Worm (Caenorhabditis elegans): ENCODE data around the gene T12D8.9.
A peak's percentile ranks its signal among the peaks of the same experiment; 100 is the strongest.

The T12D8.9 gene

DNA sequence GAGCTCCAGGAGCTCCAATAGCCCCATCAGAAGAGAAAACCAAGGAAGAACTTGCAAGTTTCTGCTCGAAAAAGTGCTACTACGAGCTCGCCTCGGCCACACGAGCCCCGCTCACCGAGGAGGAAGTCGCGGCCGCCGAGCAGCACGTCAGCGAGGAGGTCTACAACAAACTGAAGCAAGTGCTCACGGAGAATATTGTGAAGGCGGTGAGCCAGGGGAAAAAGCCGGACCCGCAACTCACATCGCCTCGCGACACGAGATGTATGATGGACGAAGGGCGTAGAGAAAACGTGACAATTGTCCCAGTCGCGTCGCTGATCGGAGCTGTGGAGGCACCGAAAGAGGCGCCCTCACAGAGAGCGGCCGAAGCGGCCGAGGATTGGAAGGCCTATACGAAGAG is 35.8 kb downstream of the T12D8.9 start:
- TF ChIP-seq T23F11.4 (GFP tag; optimal IDR thresholded peaks at IDR 0.05) (no peak), hlh-6 (tag; optimal IDR thresholded peaks at IDR 0.05) (no peak), mec-3 (tag; optimal IDR thresholded peaks at IDR 0.05; ENCODE audit: borderline replicate concordance) (no peak), ceh-30 (tag; optimal IDR thresholded peaks at IDR 0.05) (no peak), Y22D7AL.16 (tag; optimal IDR thresholded peaks at IDR 0.05) (no peak), ceh-6 (GFP tag; optimal IDR thresholded peaks at IDR 0.05) (no peak), ceh-2 (tag; optimal IDR thresholded peaks at IDR 0.05) (no peak), ceh-24 (tag; optimal IDR thresholded peaks at IDR 0.05) (no peak), dmd-4 (tag; optimal IDR thresholded peaks at IDR 0.05; ENCODE audit: borderline replicate concordance) (no peak), syd-9 (tag; optimal IDR thresholded peaks at IDR 0.05) (no peak), gmeb-2 (tag; optimal IDR thresholded peaks at IDR 0.05) (no peak), ceh-19 (GFP tag; optimal IDR thresholded peaks at IDR 0.05) (no peak), ceh-22 (tag; optimal IDR thresholded peaks at IDR 0.05) (no peak), lin-11 (tag; optimal IDR thresholded peaks at IDR 0.05) (no peak), sox-4 (tag; optimal IDR thresholded peaks at IDR 0.05) (no peak)

DNA sequence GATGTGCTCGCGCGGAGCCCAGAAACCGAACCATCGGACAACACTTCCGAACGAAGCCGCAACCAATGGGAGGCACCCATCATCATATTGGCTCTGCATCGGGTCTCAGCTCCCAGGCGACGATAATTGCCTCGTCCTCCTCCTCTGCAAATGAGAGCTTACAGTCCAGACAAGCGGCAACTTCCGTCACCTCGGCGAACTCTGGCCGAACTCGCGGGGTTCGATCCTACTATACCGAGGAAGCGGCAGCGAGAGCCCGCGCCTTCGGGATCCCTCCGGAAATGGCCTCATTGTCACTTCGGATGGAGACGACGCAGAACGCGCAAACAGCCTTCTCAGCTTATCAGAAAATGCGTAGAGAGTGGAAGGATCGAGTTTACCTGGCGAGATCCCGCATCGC is 38.0 kb downstream of the T12D8.9 start:
- no peak for TF ChIP-seq K09A11.1 (tag; optimal IDR thresholded peaks at IDR 0.05; ENCODE audit: insufficient read depth)
- TF ChIP-seq F13H6.1 (tag; optimal IDR thresholded peaks at IDR 0.05): no peak
- TF ChIP-seq ref-2 (tag; optimal IDR thresholded peaks at IDR 0.05): peak; percentile 5
- TF ChIP-seq hlh-13 (GFP tag; optimal IDR thresholded peaks at IDR 0.05): no peak
- TF ChIP-seq lin-11 (tag; optimal IDR thresholded peaks at IDR 0.05): no peak

DNA sequence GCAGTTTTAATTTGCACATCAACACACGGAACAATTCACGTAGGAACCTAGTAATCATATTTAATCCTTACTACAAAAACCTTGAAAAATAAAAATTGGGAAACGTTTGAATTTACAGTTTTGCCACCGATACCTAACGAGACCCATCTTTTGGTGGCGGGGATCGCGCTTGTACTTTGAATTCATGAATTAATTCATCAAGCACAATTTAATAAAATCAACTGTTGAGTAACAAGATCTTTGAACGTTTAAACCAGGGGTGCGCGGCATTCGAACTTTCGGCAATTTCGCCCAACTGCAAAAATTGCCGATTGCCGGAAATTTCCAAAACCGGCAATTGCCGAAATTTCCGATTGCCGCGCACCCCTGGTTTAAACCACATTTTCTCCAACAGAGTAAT is 39.8 kb downstream of the T12D8.9 start:
- no peak for TF ChIP-seq pqm-1 (tag; optimal IDR thresholded peaks at IDR 0.05)
- TF ChIP-seq nfya-1 (tag; optimal IDR thresholded peaks at IDR 0.05): no peak
- no peak for TF ChIP-seq ets-4 (tag; optimal IDR thresholded peaks at IDR 0.05)
- TF ChIP-seq K02D7.2 (tag; optimal IDR thresholded peaks at IDR 0.05): no peak
- no peak for TF ChIP-seq pag-3 (tag; optimal IDR thresholded peaks at IDR 0.05; ENCODE audit: borderline replicate concordance)
- no peak for TF ChIP-seq unc-42 (tag; optimal IDR thresholded peaks at IDR 0.05)
- no peak for TF ChIP-seq ceh-22 (tag; optimal IDR thresholded peaks at IDR 0.05)
- no peak for TF ChIP-seq hlh-8 (tag; optimal IDR thresholded peaks at IDR 0.05)
- TF ChIP-seq unc-55 (GFP tag; optimal IDR thresholded peaks at IDR 0.05): no peak
- no peak for TF ChIP-seq lin-11 (tag; optimal IDR thresholded peaks at IDR 0.05)
- no peak for TF ChIP-seq ceh-19 (GFP tag; optimal IDR thresholded peaks at IDR 0.05)
- TF ChIP-seq elt-4 (tag; optimal IDR thresholded peaks at IDR 0.05): no peak
- no peak for TF ChIP-seq tbx-2 (tag; optimal IDR thresholded peaks at IDR 0.05)
- no peak for TF ChIP-seq Y22D7AL.16 (tag; optimal IDR thresholded peaks at IDR 0.05)
- TF ChIP-seq ceh-30 (tag; optimal IDR thresholded peaks at IDR 0.05): no peak
- TF ChIP-seq ref-2 (tag; optimal IDR thresholded peaks at IDR 0.05): no peak

DNA sequence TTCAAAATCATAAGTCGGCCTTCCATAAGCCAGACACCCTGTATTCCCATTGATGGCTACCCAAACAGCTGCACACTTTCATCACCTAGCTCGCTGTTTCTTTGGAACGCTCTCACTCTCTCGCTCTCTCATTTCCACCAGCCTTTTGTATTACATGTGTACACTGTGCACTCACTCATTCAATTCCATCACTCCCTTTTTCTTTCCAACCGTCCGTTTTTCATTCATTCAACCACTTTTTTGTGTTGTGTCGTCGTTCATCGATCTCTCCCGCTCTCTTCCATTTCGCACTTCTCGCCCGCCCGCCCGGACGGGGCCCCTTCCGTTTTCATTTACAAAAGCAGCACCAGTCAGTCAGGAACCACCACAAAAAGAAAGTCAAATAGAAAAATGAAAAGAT is 41.1 kb downstream of the T12D8.9 start:
- TF ChIP-seq eyg-1 (tag; optimal IDR thresholded peaks at IDR 0.05) (no peak), fkh-6 (tag; optimal IDR thresholded peaks at IDR 0.05) (no peak), madf-2 (tag; optimal IDR thresholded peaks at IDR 0.05) (no peak), pha-2 (tag; optimal IDR thresholded peaks at IDR 0.05) (peak; percentile 24), nhr-11 (tag; optimal IDR thresholded peaks at IDR 0.05) (no peak), elt-2 (tag; optimal IDR thresholded peaks at IDR 0.05) (no peak), unc-55 (GFP tag; optimal IDR thresholded peaks at IDR 0.05) (no peak), ceh-6 (GFP tag; optimal IDR thresholded peaks at IDR 0.05) (no peak), T23F11.4 (GFP tag; optimal IDR thresholded peaks at IDR 0.05) (no peak), ceh-19 (GFP tag; optimal IDR thresholded peaks at IDR 0.05) (no peak), tbx-2 (tag; optimal IDR thresholded peaks at IDR 0.05) (peak; percentile 33), ref-2 (tag; optimal IDR thresholded peaks at IDR 0.05) (no peak), ets-4 (tag; optimal IDR thresholded peaks at IDR 0.05) (peak; percentile 24), ceh-18 (tag; optimal IDR thresholded peaks at IDR 0.05) (no peak), ceh-31 (tag; optimal IDR thresholded peaks at IDR 0.05) (no peak), nhr-232 (tag; optimal IDR thresholded peaks at IDR 0.05) (no peak), syd-9 (tag; optimal IDR thresholded peaks at IDR 0.05) (no peak)

Data from whole organism, late embryonic.